Worm (Caenorhabditis elegans) whole organism, mixed stage, embryonic: ENCODE results near the gene nspg-1.

ENCODE experiments used
- blmp-1 ChIP-seq: fragments of 150-350 bp; optimal IDR thresholded peaks from 2 replicates; lab custom pipeline; 2014; ENCODE audit warnings: missing biosample characterization, missing genetic modification characterization
- cnd-1 ChIP-seq: fragments of 200-800 bp; sonication (Bioruptor generic); optimal IDR thresholded peaks from 2 replicates; lab custom pipeline; 2018; ENCODE audit warnings: mild to moderate bottlenecking, missing genetic modification characterization, missing compliant biosample characterization
- elt-1 ChIP-seq: sonication (generic microtip); optimal IDR thresholded peaks from 2 replicates; lab custom pipeline; 2017; ENCODE audit warnings: missing genetic modification characterization, mild to moderate bottlenecking, missing compliant biosample characterization, antibody characterized with exemption, moderate library complexity, borderline replicate concordance; ENCODE audit not compliant: insufficient read depth
- ham-2 ChIP-seq: fragments of 200-800 bp; sonication (Bioruptor generic); optimal IDR thresholded peaks from 2 replicates; lab custom pipeline; 2018; ENCODE audit warnings: mild to moderate bottlenecking, missing genetic modification characterization, missing compliant biosample characterization
- lin-13 ChIP-seq: fragments of 150-350 bp; optimal IDR thresholded peaks from 2 replicates; lab custom pipeline; 2014; ENCODE audit warnings: missing biosample characterization, missing genetic modification characterization
- mab-5 ChIP-seq: fragments of 150-350 bp; optimal IDR thresholded peaks from 2 replicates; lab custom pipeline; 2014; ENCODE audit warnings: missing biosample characterization, missing genetic modification characterization
- nhr-12 ChIP-seq: fragments of 150-350 bp; optimal IDR thresholded peaks from 2 replicates; lab custom pipeline; 2014; ENCODE audit warnings: missing biosample characterization, missing genetic modification characterization
- nhr-237 ChIP-seq: fragments of 150-350 bp; optimal IDR thresholded peaks from 2 replicates; lab custom pipeline; 2014; ENCODE audit warnings: missing biosample characterization, missing genetic modification characterization
- nhr-28 ChIP-seq: fragments of 150-350 bp; optimal IDR thresholded peaks from 2 replicates; lab custom pipeline; 2014; ENCODE audit warnings: missing biosample characterization, missing genetic modification characterization
- nhr-76 ChIP-seq: sonication (generic microtip); optimal IDR thresholded peaks from 2 replicates; lab custom pipeline; 2017; ENCODE audit warnings: missing biosample characterization, missing genetic modification characterization
- snpc-4 ChIP-seq: fragments of 150-350 bp; optimal IDR thresholded peaks from 2 replicates; lab custom pipeline; 2014; ENCODE audit warnings: missing biosample characterization, missing genetic modification characterization
- unc-39 ChIP-seq: fragments of 150-350 bp; optimal IDR thresholded peaks from 2 replicates; lab custom pipeline; 2014; ENCODE audit warnings: missing biosample characterization, missing genetic modification characterization
- unc-62 ChIP-seq: fragments of 150-350 bp; optimal IDR thresholded peaks from 2 replicates; lab custom pipeline; 2014; ENCODE audit warnings: missing biosample characterization, missing genetic modification reagents, missing genetic modification characterization
- zip-8 ChIP-seq: fragments of 150-350 bp; optimal IDR thresholded peaks from 2 replicates; lab custom pipeline; 2014; ENCODE audit warnings: missing biosample characterization, missing genetic modification characterization

DNA sequence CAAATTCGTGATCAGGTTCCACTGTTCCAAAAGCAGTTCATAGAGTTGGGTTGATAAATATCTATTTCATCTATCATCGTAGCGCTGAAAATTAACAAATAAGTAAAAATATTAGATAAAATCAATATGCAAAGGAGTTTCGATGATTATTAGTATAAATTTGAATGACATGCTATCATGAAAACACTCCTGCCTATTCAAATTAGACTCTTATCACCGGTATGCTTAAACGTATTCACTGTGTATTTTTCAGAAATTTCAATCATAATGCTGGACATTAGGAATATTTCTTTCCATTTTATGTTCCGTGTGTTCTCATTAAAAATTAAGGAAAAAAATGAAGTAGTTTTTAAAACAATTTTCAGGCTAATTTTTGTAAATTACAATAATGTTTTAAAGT, 22.6 kb downstream of the nspg-1 start, which contains the start of gene C44H9.6:
- TF ChIP-seq unc-62 (no peak), ham-2 (GFP tag; lab: Kevin White, UChicago) (no peak), elt-1 (tag; lab: Kevin White, UChicago) (no peak), nhr-28 (tag; lab: Kevin White, UChicago) (no peak), unc-39 (tag; lab: Kevin White, UChicago) (no peak), lin-13 (tag; lab: Kevin White, UChicago) (no peak), blmp-1 (tag; lab: Kevin White, UChicago) (no peak), nhr-76 (tag; lab: Kevin White, UChicago) (no peak), snpc-4 (no peak), nhr-237 (tag; lab: Kevin White, UChicago) (no peak), zip-8 (tag; lab: Kevin White, UChicago) (no peak), cnd-1 (tag; lab: Kevin White, UChicago) (no peak), nhr-12 (tag; lab: Kevin White, UChicago) (no peak), mab-5 (no peak)
